Worm (Caenorhabditis elegans) whole organism, mixed stage, embryonic: ENCODE results near the gene cnp-3.
A peak's percentile ranks its signal among the peaks of the same experiment; 100 is the strongest.

Source experiments
- M03D4.4 ChIP-seq: sonication (generic microtip); optimal IDR thresholded peaks from 2 replicates; lab custom pipeline; 2017; ENCODE audit warnings: mild to moderate bottlenecking, missing genetic modification characterization, missing compliant biosample characterization
- bed-3 ChIP-seq: fragments of 200-800 bp; sonication (Bioruptor generic); optimal IDR thresholded peaks from 3 replicates; lab custom pipeline; 2018; ENCODE audit warnings: mild to moderate bottlenecking, missing genetic modification characterization, moderate library complexity, missing compliant biosample characterization
- blmp-1 ChIP-seq: fragments of 150-350 bp; optimal IDR thresholded peaks from 2 replicates; lab custom pipeline; 2014; ENCODE audit warnings: missing biosample characterization, missing genetic modification characterization
- ceh-39 ChIP-seq: fragments of 150-350 bp; optimal IDR thresholded peaks from 2 replicates; lab custom pipeline; 2014; ENCODE audit warnings: missing biosample characterization, missing genetic modification characterization
- ceh-43 ChIP-seq: fragments of 200-800 bp; sonication (Bioruptor generic); optimal IDR thresholded peaks from 2 replicates; lab custom pipeline; 2018; ENCODE audit warnings: mild to moderate bottlenecking, missing genetic modification characterization, moderate library complexity, missing compliant biosample characterization
- ceh-83 ChIP-seq: fragments of 200-800 bp; sonication (Bioruptor generic); optimal IDR thresholded peaks from 2 replicates; lab custom pipeline; 2018; ENCODE audit warnings: mild to moderate bottlenecking, missing genetic modification characterization, missing compliant biosample characterization
- ces-1 ChIP-seq: fragments of 150-350 bp; optimal IDR thresholded peaks from 2 replicates; lab custom pipeline; 2014; ENCODE audit warnings: missing biosample characterization, missing genetic modification reagents, missing genetic modification characterization
- cnd-1 ChIP-seq: fragments of 200-800 bp; sonication (Bioruptor generic); optimal IDR thresholded peaks from 2 replicates; lab custom pipeline; 2018; ENCODE audit warnings: mild to moderate bottlenecking, missing genetic modification characterization, missing compliant biosample characterization
- drap-1 ChIP-seq: fragments of 200-800 bp; sonication (Bioruptor generic); optimal IDR thresholded peaks from 3 replicates; lab custom pipeline; 2018; ENCODE audit warnings: mild to moderate bottlenecking, missing genetic modification characterization, missing compliant biosample characterization
- elt-1 ChIP-seq: sonication (generic microtip); optimal IDR thresholded peaks from 2 replicates; lab custom pipeline; 2017; ENCODE audit warnings: missing genetic modification characterization, mild to moderate bottlenecking, missing compliant biosample characterization, antibody characterized with exemption, moderate library complexity, borderline replicate concordance; ENCODE audit not compliant: insufficient read depth
- elt-3 ChIP-seq: fragments of 150-350 bp; optimal IDR thresholded peaks from 2 replicates; lab custom pipeline; 2014; ENCODE audit warnings: missing biosample characterization, missing genetic modification characterization
- flh-1 ChIP-seq: fragments of 200-800 bp; sonication (Bioruptor generic); optimal IDR thresholded peaks from 2 replicates; lab custom pipeline; 2018; ENCODE audit warnings: mild to moderate bottlenecking, missing genetic modification characterization, moderate library complexity, missing compliant biosample characterization
- ham-2 ChIP-seq: fragments of 200-800 bp; sonication (Bioruptor generic); optimal IDR thresholded peaks from 2 replicates; lab custom pipeline; 2018; ENCODE audit warnings: mild to moderate bottlenecking, missing genetic modification characterization, missing compliant biosample characterization
- hlh-1 ChIP-seq: fragments of 150-350 bp; optimal IDR thresholded peaks from 2 replicates; lab custom pipeline; 2014; ENCODE audit warnings: missing biosample characterization, missing genetic modification reagents, missing genetic modification characterization
- lin-13 ChIP-seq: fragments of 150-350 bp; optimal IDR thresholded peaks from 2 replicates; lab custom pipeline; 2014; ENCODE audit warnings: missing biosample characterization, missing genetic modification characterization
- lin-32 ChIP-seq: fragments of 200-800 bp; sonication (Bioruptor generic); optimal IDR thresholded peaks from 2 replicates; lab custom pipeline; 2018; ENCODE audit warnings: mild to moderate bottlenecking, missing genetic modification characterization, missing compliant biosample characterization
- lsy-2 ChIP-seq: fragments of 150-350 bp; optimal IDR thresholded peaks from 2 replicates; lab custom pipeline; 2014; ENCODE audit warnings: missing biosample characterization, missing genetic modification characterization
- mab-5 ChIP-seq: fragments of 150-350 bp; optimal IDR thresholded peaks from 2 replicates; lab custom pipeline; 2014; ENCODE audit warnings: missing biosample characterization, missing genetic modification characterization
- mep-1 ChIP-seq: fragments of 150-350 bp; optimal IDR thresholded peaks from 2 replicates; lab custom pipeline; 2017; ENCODE audit warnings: missing biosample characterization, missing genetic modification reagents, missing genetic modification characterization, inconsistent platforms
- mls-2 ChIP-seq: sonication (generic microtip); optimal IDR thresholded peaks from 2 replicates; lab custom pipeline; 2016; ENCODE audit warnings: mild to moderate bottlenecking, missing genetic modification characterization, moderate library complexity, missing compliant biosample characterization
- nhr-12 ChIP-seq: fragments of 150-350 bp; optimal IDR thresholded peaks from 2 replicates; lab custom pipeline; 2014; ENCODE audit warnings: missing biosample characterization, missing genetic modification characterization
- nhr-2 ChIP-seq: fragments of 150-350 bp; optimal IDR thresholded peaks from 2 replicates; lab custom pipeline; 2014; ENCODE audit warnings: missing biosample characterization, missing genetic modification characterization
- nhr-237 ChIP-seq: fragments of 150-350 bp; optimal IDR thresholded peaks from 2 replicates; lab custom pipeline; 2014; ENCODE audit warnings: missing biosample characterization, missing genetic modification characterization
- nhr-28 ChIP-seq: fragments of 150-350 bp; optimal IDR thresholded peaks from 2 replicates; lab custom pipeline; 2014; ENCODE audit warnings: missing biosample characterization, missing genetic modification characterization
- nhr-76 ChIP-seq: sonication (generic microtip); optimal IDR thresholded peaks from 2 replicates; lab custom pipeline; 2017; ENCODE audit warnings: missing biosample characterization, missing genetic modification characterization
- pha-4 ChIP-seq: fragments of 150-350 bp; optimal IDR thresholded peaks from 2 replicates; lab custom pipeline; 2018; ENCODE audit warnings: missing biosample characterization, missing genetic modification reagents, missing genetic modification characterization
- sem-2 ChIP-seq: fragments of 200-800 bp; sonication (Bioruptor generic); optimal IDR thresholded peaks from 2 replicates; lab custom pipeline; 2018; ENCODE audit warnings: mild to moderate bottlenecking, missing genetic modification characterization, missing compliant biosample characterization
- snpc-4 ChIP-seq: fragments of 150-350 bp; optimal IDR thresholded peaks from 2 replicates; lab custom pipeline; 2014; ENCODE audit warnings: missing biosample characterization, missing genetic modification characterization
- sptf-1 ChIP-seq: sonication (generic microtip); optimal IDR thresholded peaks from 2 replicates; lab custom pipeline; 2017; ENCODE audit warnings: mild to moderate bottlenecking, missing genetic modification characterization, moderate library complexity, missing compliant biosample characterization
- tbx-8 ChIP-seq: fragments of 200-800 bp; sonication (Bioruptor generic); optimal IDR thresholded peaks from 2 replicates; lab custom pipeline; 2018; ENCODE audit warnings: mild to moderate bottlenecking, missing genetic modification characterization, moderate library complexity, missing compliant biosample characterization
- unc-120 ChIP-seq: sonication (generic microtip); optimal IDR thresholded peaks from 2 replicates; lab custom pipeline; 2017; ENCODE audit warnings: missing genetic modification characterization, missing compliant biosample characterization; ENCODE audit not compliant: poor library complexity, severe bottlenecking
- unc-39 ChIP-seq: fragments of 150-350 bp; optimal IDR thresholded peaks from 2 replicates; lab custom pipeline; 2014; ENCODE audit warnings: missing biosample characterization, missing genetic modification characterization
- unc-62 ChIP-seq: fragments of 150-350 bp; optimal IDR thresholded peaks from 2 replicates; lab custom pipeline; 2014; ENCODE audit warnings: missing biosample characterization, missing genetic modification reagents, missing genetic modification characterization
- zip-8 ChIP-seq: fragments of 150-350 bp; optimal IDR thresholded peaks from 2 replicates; lab custom pipeline; 2014; ENCODE audit warnings: missing biosample characterization, missing genetic modification characterization
- ztf-11 ChIP-seq: fragments of 150-350 bp; optimal IDR thresholded peaks from 2 replicates; lab custom pipeline; 2014; ENCODE audit warnings: missing biosample characterization, missing genetic modification characterization

Gene cnp-3

DNA sequence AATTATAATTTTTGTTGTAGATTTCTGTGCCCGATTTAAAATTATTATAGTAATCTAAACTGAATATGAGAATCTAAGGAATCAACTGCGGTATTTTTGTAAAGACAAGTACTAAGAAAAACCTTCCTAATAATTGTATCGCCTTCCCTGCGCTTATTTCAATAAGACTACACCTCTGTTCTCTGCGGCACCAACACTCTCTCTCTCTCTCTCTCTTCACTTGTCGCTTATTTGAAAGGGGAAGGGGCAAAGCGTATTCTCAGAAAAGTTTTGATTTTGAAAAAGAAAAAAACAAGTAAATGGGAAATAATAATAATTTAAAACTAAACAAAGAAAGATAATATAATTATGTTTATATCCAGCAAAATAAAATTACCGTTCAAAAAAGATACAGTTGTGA is 43.3 kb upstream of the cnp-3 start:
- TF ChIP-seq nhr-76 (tag; lab: Kevin White, UChicago) (no peak), ztf-11 (tag; lab: Kevin White, UChicago) (no peak), snpc-4 (tag; lab: Kevin White, UChicago) (no peak), flh-1 (no peak), nhr-12 (tag; lab: Kevin White, UChicago) (no peak), sptf-1 (tag; lab: Kevin White, UChicago) (peak; percentile 61), mls-2 (tag; lab: Kevin White, UChicago) (no peak), elt-3 (no peak), blmp-1 (tag; lab: Kevin White, UChicago) (no peak), ceh-83 (no peak), hlh-1 (peak; percentile 3), zip-8 (no peak), sem-2 (GFP tag; lab: Kevin White, UChicago) (no peak), lin-32 (GFP tag; lab: Kevin White, UChicago) (no peak), pha-4 (tag; lab: Kevin White, UChicago) (peak; percentile 76), lsy-2 (tag; lab: Kevin White, UChicago) (peak; percentile 56), unc-62 (no peak), unc-39 (no peak), mep-1 (tag; lab: Kevin White, UChicago) (peak; percentile 61), ces-1 (GFP tag; lab: Kevin White, UChicago) (peak; percentile 50), nhr-28 (no peak), M03D4.4 (tag; lab: Kevin White, UChicago) (peak; percentile 62), mab-5 (tag; lab: Kevin White, UChicago) (peak; percentile 10), nhr-237 (tag; lab: Kevin White, UChicago) (peak; percentile 89), ceh-43 (peak; percentile 26), drap-1 (GFP tag; lab: Kevin White, UChicago) (peak; percentile 9), elt-1 (tag; lab: Kevin White, UChicago) (no peak), ceh-39 (peak; percentile 32), lin-13 (tag; lab: Kevin White, UChicago) (no peak), tbx-8 (GFP tag; lab: Kevin White, UChicago) (no peak), cnd-1 (tag; lab: Kevin White, UChicago) (peak; percentile 19), nhr-2 (tag; lab: Kevin White, UChicago) (peak; percentile 6), bed-3 (no peak), ham-2 (GFP tag; lab: Kevin White, UChicago) (no peak), unc-120 (tag; lab: Kevin White, UChicago) (no peak)

DNA sequence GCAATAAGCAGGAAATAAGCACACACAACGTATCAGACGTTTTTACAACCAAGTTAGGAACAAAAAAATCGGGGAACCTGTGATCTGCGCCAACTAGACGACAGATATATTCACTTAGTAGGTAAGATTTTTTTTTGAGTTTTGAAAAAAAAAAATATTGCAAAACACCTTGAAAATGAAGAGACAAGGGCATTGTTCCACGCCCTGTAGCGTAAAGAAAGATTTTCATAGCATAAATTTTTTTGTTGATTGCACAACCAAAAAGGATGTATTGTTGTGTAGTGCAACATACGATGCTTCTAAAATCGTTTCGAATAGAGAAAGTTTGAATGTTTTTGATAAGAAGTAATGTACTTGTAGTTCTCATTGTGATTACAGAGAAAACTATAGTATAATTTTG is 42.2 kb upstream of the cnp-3 start:
- TF ChIP-seq ceh-39 = no peak

DNA sequence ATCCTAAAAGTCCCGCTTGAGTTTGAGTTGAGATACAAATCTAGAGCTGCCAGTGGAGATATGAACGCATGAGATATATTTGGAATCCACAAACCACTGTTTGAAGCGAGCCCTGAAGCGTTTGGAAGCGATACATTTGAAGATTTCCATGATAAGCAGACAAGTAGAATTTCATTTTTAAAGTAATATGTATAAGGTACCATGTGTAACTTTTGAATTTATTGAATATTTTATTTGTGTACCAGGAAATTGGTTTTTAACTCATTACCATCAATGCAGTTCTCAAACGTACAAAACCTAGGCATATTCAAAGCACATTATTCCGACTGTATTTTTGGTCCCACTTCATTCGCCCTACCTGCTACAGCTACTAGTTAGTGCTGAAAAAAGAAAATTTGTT is 40.3 kb upstream of the cnp-3 start, which contains the start of gene B0302.2:
B0302.2 (plus strand) TSS at position 301 of the 400 bp plus-strand sequence.
- TF ChIP-seq lin-13 (tag; lab: Kevin White, UChicago) = no peak
- TF ChIP-seq, all 35 proteins: peak for 0

DNA sequence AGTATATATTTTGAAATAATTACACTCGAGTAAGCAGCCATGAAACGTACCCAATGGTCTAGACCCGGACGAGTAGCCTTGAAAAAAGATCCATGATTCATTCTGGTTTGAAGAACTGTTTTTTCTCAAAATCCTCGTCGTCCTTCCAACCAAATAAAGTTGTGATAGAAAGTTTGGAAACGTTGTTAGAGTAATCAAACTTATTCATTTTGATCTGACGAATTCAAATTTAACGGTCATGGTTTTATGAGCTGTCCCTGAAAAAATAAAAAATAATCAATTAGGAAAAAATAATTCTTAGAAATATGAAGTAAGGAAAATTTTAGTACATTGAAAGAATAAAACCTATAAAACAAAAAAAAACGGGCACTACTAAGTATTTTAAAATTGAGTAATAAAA is 38.8 kb upstream of the cnp-3 start, which contains the start of gene B0302.4:
B0302.4 (minus strand) TSS at position 101 of the 400 bp plus-strand sequence.
- TF ChIP-seq ztf-11 (tag; lab: Kevin White, UChicago) (no peak), ces-1 (GFP tag; lab: Kevin White, UChicago) (no peak), unc-120 (tag; lab: Kevin White, UChicago) (no peak), sem-2 (GFP tag; lab: Kevin White, UChicago) (no peak), cnd-1 (tag; lab: Kevin White, UChicago) (no peak), blmp-1 (tag; lab: Kevin White, UChicago) (no peak), ham-2 (GFP tag; lab: Kevin White, UChicago) (no peak)
- TF ChIP-seq, all 35 proteins: peak for 0
